Fruit fly (Drosophila melanogaster) whole organism, prepupa: ENCODE data around the gene CG6638.

ENCODE experiments used
- CG11762 ChIP-seq: fragments of 200-800 bp; sonication (Bioruptor generic); optimal IDR thresholded peaks from 3 replicates; lab custom pipeline; 2016; ENCODE audit warnings: missing biosample characterization, missing genetic modification characterization; ENCODE audit not compliant: insufficient read depth
- CG15336 ChIP-seq: fragments of 200-800 bp; sonication (Bioruptor generic); IDR thresholded peaks from 2 replicates; pipeline ENCODE4 v1.3.6; 2022; ENCODE audit warnings: missing biosample characterization, missing genetic modification characterization
- CG6276 ChIP-seq: fragments of 200-800 bp; sonication (Bioruptor generic); optimal IDR thresholded peaks from 2 replicates; lab custom pipeline; 2017; ENCODE audit warnings: missing biosample characterization, mild to moderate bottlenecking, missing genetic modification characterization
- CG6808 ChIP-seq: fragments of 200-800 bp; sonication (Bioruptor generic); optimal IDR thresholded peaks from 3 replicates; lab custom pipeline; 2017; ENCODE audit warnings: missing biosample characterization, missing genetic modification characterization, mild to moderate bottlenecking, moderate library complexity, missing genetic modification reagents
- Lpt ChIP-seq: fragments of 200-800 bp; sonication (Bioruptor generic); optimal IDR thresholded peaks from 3 replicates; lab custom pipeline; 2016; ENCODE audit warnings: missing biosample characterization, missing genetic modification characterization
- OdsH ChIP-seq: fragments of 200-800 bp; sonication (Bioruptor generic); optimal IDR thresholded peaks from 3 replicates; lab custom pipeline; 2016; ENCODE audit warnings: missing biosample characterization, missing genetic modification characterization
- acj6 ChIP-seq: fragments of 200-800 bp; sonication (Bioruptor generic); optimal IDR thresholded peaks from 3 replicates; lab custom pipeline; 2016; ENCODE audit warnings: missing biosample characterization, missing genetic modification characterization
- cyc ChIP-seq: fragments of 200-800 bp; sonication (Bioruptor generic); optimal IDR thresholded peaks from 3 replicates; lab custom pipeline; 2016; ENCODE audit warnings: missing biosample characterization, missing genetic modification characterization
- eg ChIP-seq: fragments of 200-800 bp; sonication (Bioruptor generic); IDR thresholded peaks from 3 replicates; pipeline ENCODE4 v1.3.6; 2022; ENCODE audit warnings: missing biosample characterization, missing genetic modification characterization

- TF ChIP-seq Lpt (GFP tag; lab: Kevin White, UChicago) = no peak
- no peak for TF ChIP-seq CG6276 (GFP tag; lab: Kevin White, UChicago)
- no peak for TF ChIP-seq acj6 (GFP tag; lab: Kevin White, UChicago)
- TF ChIP-seq CG15336 = no peak
- TF ChIP-seq OdsH = no peak
- no peak for TF ChIP-seq cyc
- TF ChIP-seq CG11762 = no peak
- no peak for TF ChIP-seq eg (GFP tag; lab: Robert Waterston, UW)
- no peak for TF ChIP-seq CG6808 (GFP tag; lab: Kevin White, UChicago)
These were observed 35.4 kb downstream of the CG6638 start for dm6 chr3L:8540509-8540908.
